Fruit fly (Drosophila melanogaster): ENCODE data around the gene CG33689.
A peak's percentile ranks its signal among the peaks of the same experiment; 100 is the strongest.

The CG33689 gene

DNA sequence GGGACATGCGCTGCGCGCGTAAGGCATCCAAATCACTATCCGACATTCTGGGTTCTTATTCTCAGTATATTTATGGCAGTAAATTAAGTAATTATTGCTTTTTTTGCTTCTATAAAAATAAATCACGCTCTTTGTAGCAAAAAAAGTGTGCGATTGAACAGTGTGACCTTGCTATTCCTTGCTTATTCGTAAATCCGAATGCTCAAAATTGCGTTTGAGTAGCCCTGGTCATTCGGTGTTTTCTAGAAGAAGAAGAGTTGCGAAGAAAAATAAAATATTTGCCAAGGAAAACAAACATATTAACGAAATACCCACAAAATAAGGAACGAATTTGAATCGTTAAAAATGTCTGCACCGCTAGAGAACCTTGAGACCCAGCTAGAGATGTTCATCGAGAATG lies 31.8 kb downstream of the CG33689 start, which contains the start of the genes PDCD-5 and MED10 (continued):
- peak; percentile 24 for TF ChIP-seq dmrt11E (tag; optimal IDR thresholded peaks at IDR 0.05)
- no peak for TF ChIP-seq HLHmδ (GFP tag; optimal IDR thresholded peaks at IDR 0.05)
- peak; percentile 89 for TF ChIP-seq Med (GFP tag)
- no peak for TF ChIP-seq CG12104 (GFP tag; optimal IDR thresholded peaks at IDR 0.05)
- no peak for TF ChIP-seq CG5953 (GFP tag; IDR thresholded peaks at IDR 0.05)
- TF ChIP-seq zen2 (GFP tag; IDR thresholded peaks at IDR 0.05; ENCODE audit: partially characterized antibody), result no peak
- peak; percentile 62 for TF ChIP-seq CG17186 (GFP tag; optimal IDR thresholded peaks at IDR 0.05)
- no peak for TF ChIP-seq scrt (GFP tag; optimal IDR thresholded peaks at IDR 0.05)
- no peak for TF ChIP-seq Fer2 (tag; optimal IDR thresholded peaks at IDR 0.05)
- no peak for TF ChIP-seq so (GFP tag; IDR thresholded peaks at IDR 0.05)
- no peak for TF ChIP-seq pfk (GFP tag; optimal IDR thresholded peaks at IDR 0.05)
- TF ChIP-seq CG2116 (GFP tag; optimal IDR thresholded peaks at IDR 0.05), result peak; percentile 18
- no peak for TF ChIP-seq E2f1 (GFP tag; IDR thresholded peaks at IDR 0.05)
- TF ChIP-seq mirr (GFP tag; optimal IDR thresholded peaks at IDR 0.05), result no peak
- TF ChIP-seq CG14710 (tag; optimal IDR thresholded peaks at IDR 0.05), result peak; percentile 83
- TF ChIP-seq Eip74EF (GFP tag; optimal IDR thresholded peaks at IDR 0.05), result no peak
- TF ChIP-seq pho (GFP tag; optimal IDR thresholded peaks at IDR 0.05), result no peak
- TF ChIP-seq danr (GFP tag; IDR thresholded peaks at IDR 0.05), result no peak
- TF ChIP-seq CG34224 (GFP tag; IDR thresholded peaks at IDR 0.05; ENCODE audit: partially characterized antibody), result no peak
- TF ChIP-seq tup (GFP tag; optimal IDR thresholded peaks at IDR 0.05), result no peak
- peak; percentile 51 for TF ChIP-seq nom (GFP tag; optimal IDR thresholded peaks at IDR 0.05)
- TF ChIP-seq tna (GFP tag; IDR thresholded peaks at IDR 0.05; ENCODE audit: partially characterized antibody), result no peak

dm6 chr3L:16232924-16233323 lies 32.9 kb downstream of the CG33689 start, which contains the start of gene Hsc20:
Gene Hsc20 (plus strand): TSS chr3L:16233127.
- no peak for TF ChIP-seq CG15601 (tag; optimal IDR thresholded peaks at IDR 0.05)
- TF ChIP-seq pzg (GFP tag; optimal IDR thresholded peaks at IDR 0.05), result peak; percentile 12
- TF ChIP-seq MBD-R2 (GFP tag; IDR thresholded peaks at IDR 0.05), result peak; percentile 65
- peak; percentile 29; the same call in 1 of the 2 replicates for TF ChIP-seq E2f2 (GFP tag; IDR thresholded peaks at IDR 0.05)
- TF ChIP-seq unc-4 (GFP tag; IDR thresholded peaks at IDR 0.05; ENCODE audit: partially characterized antibody), result 0 out of 2 replicates have a peak, but pooled peaks have one; percentile 11
- TF ChIP-seq BEAF-32 (GFP tag; optimal IDR thresholded peaks at IDR 0.05), result peak; percentile 24
- peak; percentile 13; the same call in 1 of the 2 replicates for TF ChIP-seq CG13287 (GFP tag; IDR thresholded peaks at IDR 0.05; ENCODE audit: partially characterized antibody)
- peak; percentile 20 to 85 for TF ChIP-seq crp (GFP tag; optimal IDR thresholded peaks at IDR 0.05)
- no peak for TF ChIP-seq phol (tag; optimal IDR thresholded peaks at IDR 0.05)
- TF ChIP-seq psq (GFP tag; optimal IDR thresholded peaks at IDR 0.05), result no peak
- no peak for TF ChIP-seq Mrtf (GFP tag; IDR thresholded peaks at IDR 0.05)
- peak; percentile 22 for TF ChIP-seq exex (tag; optimal IDR thresholded peaks at IDR 0.05)
- TF ChIP-seq sqz (GFP tag; optimal IDR thresholded peaks at IDR 0.05), result no peak
- peak; percentile 33 for TF ChIP-seq stwl (tag; optimal IDR thresholded peaks at IDR 0.05)
- peak in 1 of 2 experiments; percentile 88 for TF ChIP-seq Pdp1 (GFP tag; optimal IDR thresholded peaks at IDR 0.05)
- peak; percentile 30 for TF ChIP-seq Dp (GFP tag; optimal IDR thresholded peaks at IDR 0.05)
